Worm (Caenorhabditis elegans) whole organism, L2 larva: ENCODE data around the gene F08F8.11.
A peak's percentile ranks its signal among the peaks of the same experiment; 100 is the strongest.

Experiments used
- C34F6.9 ChIP-seq: fragments of 150-350 bp; optimal IDR thresholded peaks from 2 replicates; lab custom pipeline; 2014; ENCODE audit warnings: missing biosample characterization, missing genetic modification characterization
- F13H6.1 ChIP-seq: sonication (generic microtip); optimal IDR thresholded peaks from 2 replicates; lab custom pipeline; 2016; ENCODE audit warnings: missing genetic modification characterization, missing compliant biosample characterization
- R02D3.7 ChIP-seq: fragments of 150-350 bp; optimal IDR thresholded peaks from 2 replicates; lab custom pipeline; 2014; ENCODE audit warnings: missing biosample characterization, missing genetic modification characterization
- Y55F3AM.14 ChIP-seq: fragments of 200-800 bp; sonication (Bioruptor generic); optimal IDR thresholded peaks from 2 replicates; lab custom pipeline; 2018; ENCODE audit warnings: mild to moderate bottlenecking, missing genetic modification characterization, missing compliant biosample characterization
- ZK546.5 ChIP-seq: sonication (generic microtip); optimal IDR thresholded peaks from 2 replicates; lab custom pipeline; 2017; ENCODE audit warnings: missing biosample characterization, missing genetic modification characterization
- alr-1 ChIP-seq: fragments of 150-350 bp; optimal IDR thresholded peaks from 2 replicates; lab custom pipeline; 2014; ENCODE audit warnings: missing biosample characterization, missing genetic modification characterization
- ama-1 ChIP-seq: fragments of 150-350 bp; optimal IDR thresholded peaks from 2 replicates; lab custom pipeline; 2018; ENCODE audit warnings: inconsistent platforms
- blmp-1 ChIP-seq: sonication (generic microtip); optimal IDR thresholded peaks from 2 replicates; lab custom pipeline; 2017; ENCODE audit warnings: missing genetic modification characterization, mild to moderate bottlenecking, missing compliant biosample characterization, antibody characterized with exemption, moderate library complexity; ENCODE audit not compliant: insufficient read depth
- ceh-16 ChIP-seq: fragments of 150-350 bp; optimal IDR thresholded peaks from 2 replicates; lab custom pipeline; 2014; ENCODE audit warnings: missing biosample characterization, missing genetic modification characterization
- ceh-82 ChIP-seq: fragments of 150-350 bp; optimal IDR thresholded peaks from 2 replicates; lab custom pipeline; 2014; ENCODE audit warnings: missing biosample characterization, missing genetic modification characterization
- crh-2 ChIP-seq: sonication (generic microtip); optimal IDR thresholded peaks from 2 replicates; lab custom pipeline; 2017; ENCODE audit warnings: missing biosample characterization, missing genetic modification characterization
- dmd-4 ChIP-seq: sonication (generic microtip); optimal IDR thresholded peaks from 2 replicates; lab custom pipeline; 2017; ENCODE audit warnings: missing biosample characterization, missing genetic modification characterization
- egl-27 ChIP-seq: sonication (generic microtip); optimal IDR thresholded peaks from 3 replicates; lab custom pipeline; 2017; ENCODE audit warnings: missing biosample characterization, missing genetic modification reagents, missing genetic modification characterization
- elt-1 ChIP-seq: fragments of 150-350 bp; optimal IDR thresholded peaks from 2 replicates; lab custom pipeline; 2014; ENCODE audit warnings: missing biosample characterization, missing genetic modification characterization
- elt-3 ChIP-seq: sonication (generic microtip); optimal IDR thresholded peaks from 2 replicates; lab custom pipeline; 2017; ENCODE audit warnings: missing biosample characterization, missing genetic modification characterization
- fos-1 ChIP-seq: fragments of 150-350 bp; optimal IDR thresholded peaks from 2 replicates; lab custom pipeline; 2014; ENCODE audit warnings: missing biosample characterization, missing genetic modification characterization
- gmeb-1 ChIP-seq: fragments of 150-350 bp; optimal IDR thresholded peaks from 2 replicates; lab custom pipeline; 2014; ENCODE audit warnings: missing biosample characterization, missing genetic modification characterization
- lin-13 ChIP-seq: fragments of 150-350 bp; optimal IDR thresholded peaks from 2 replicates; lab custom pipeline; 2014; ENCODE audit warnings: missing biosample characterization, missing genetic modification reagents, missing genetic modification characterization
- lin-39 ChIP-seq: fragments of 150-350 bp; optimal IDR thresholded peaks from 2 replicates; lab custom pipeline; 2014; ENCODE audit warnings: missing biosample characterization, missing genetic modification reagents, missing genetic modification characterization
- lsy-2 ChIP-seq, 2 experiments: fragments of 150-350 bp in 1 of 2; sonication (generic microtip) in 1 of 2; optimal IDR thresholded peaks; 2 replicates each; lab custom pipeline; 2014 to 2017; ENCODE audit warnings: missing biosample characterization in 2 of 2, missing genetic modification characterization in 2 of 2
- mab-5 ChIP-seq: fragments of 150-350 bp; optimal IDR thresholded peaks from 2 replicates; lab custom pipeline; 2014; ENCODE audit warnings: missing biosample characterization, missing genetic modification characterization
- mbf-1 ChIP-seq: sonication (generic microtip); optimal IDR thresholded peaks from 2 replicates; lab custom pipeline; 2017; ENCODE audit warnings: missing biosample characterization, missing genetic modification characterization
- mdl-1 ChIP-seq, 2 experiments: fragments of 150-350 bp in 1 of 2; sonication (generic microtip) in 1 of 2; optimal IDR thresholded peaks; 2 replicates each; lab custom pipeline; 2017; ENCODE audit warnings: missing biosample characterization in 2 of 2, missing genetic modification characterization in 2 of 2
- nhr-10 ChIP-seq: sonication (generic microtip); optimal IDR thresholded peaks from 2 replicates; lab custom pipeline; 2017; ENCODE audit warnings: missing biosample characterization, missing genetic modification characterization
- nhr-12 ChIP-seq: fragments of 150-350 bp; optimal IDR thresholded peaks from 2 replicates; lab custom pipeline; 2014; ENCODE audit warnings: missing biosample characterization, missing genetic modification characterization
- nhr-129 ChIP-seq: fragments of 150-350 bp; optimal IDR thresholded peaks from 2 replicates; lab custom pipeline; 2014; ENCODE audit warnings: missing biosample characterization, missing genetic modification characterization
- nhr-21 ChIP-seq: fragments of 150-350 bp; optimal IDR thresholded peaks from 2 replicates; lab custom pipeline; 2014; ENCODE audit warnings: missing biosample characterization, missing genetic modification characterization
- nhr-23 ChIP-seq: fragments of 150-350 bp; optimal IDR thresholded peaks from 2 replicates; lab custom pipeline; 2014; ENCODE audit warnings: missing biosample characterization, missing genetic modification reagents, missing genetic modification characterization
- nhr-237 ChIP-seq: fragments of 150-350 bp; optimal IDR thresholded peaks from 2 replicates; lab custom pipeline; 2014; ENCODE audit warnings: missing biosample characterization, missing genetic modification characterization
- nhr-25 ChIP-seq: fragments of 150-350 bp; sonication (generic microtip); optimal IDR thresholded peaks from 3 replicates; lab custom pipeline; 2014; ENCODE audit warnings: missing biosample characterization, missing genetic modification characterization
- nhr-6 ChIP-seq: fragments of 150-350 bp; optimal IDR thresholded peaks from 2 replicates; lab custom pipeline; 2014; ENCODE audit warnings: missing biosample characterization, missing genetic modification characterization
- nhr-77 ChIP-seq: fragments of 150-350 bp; optimal IDR thresholded peaks from 2 replicates; lab custom pipeline; 2014; ENCODE audit warnings: missing biosample characterization, missing genetic modification characterization
- peb-1 ChIP-seq: fragments of 150-350 bp; optimal IDR thresholded peaks from 2 replicates; lab custom pipeline; 2014; ENCODE audit warnings: missing biosample characterization, missing genetic modification characterization
- skn-1 ChIP-seq: sonication (generic microtip); optimal IDR thresholded peaks from 2 replicates; lab custom pipeline; 2017; ENCODE audit warnings: missing biosample characterization, missing genetic modification characterization
- sma-3 ChIP-seq: sonication (generic microtip); optimal IDR thresholded peaks from 2 replicates; lab custom pipeline; 2016; ENCODE audit warnings: missing genetic modification reagents, missing genetic modification characterization, missing compliant biosample characterization
- sma-9 ChIP-seq, 2 experiments: fragments of 150-350 bp in 1 of 2; sonication (generic microtip) in 1 of 2; optimal IDR thresholded peaks; 2 replicates each; lab custom pipeline; 2014 to 2016; ENCODE audit warnings: missing genetic modification characterization in 2 of 2, mild to moderate bottlenecking in 1 of 2, missing biosample characterization in 1 of 2, missing compliant biosample characterization in 1 of 2, missing genetic modification reagents in 1 of 2, moderate library complexity in 1 of 2
- unc-39 ChIP-seq: fragments of 150-350 bp; optimal IDR thresholded peaks from 2 replicates; lab custom pipeline; 2014; ENCODE audit warnings: missing biosample characterization, missing genetic modification characterization
- unc-55 ChIP-seq: fragments of 150-350 bp; sonication (generic microtip); optimal IDR thresholded peaks from 3 replicates; lab custom pipeline; 2014; ENCODE audit warnings: missing biosample characterization, missing genetic modification reagents, missing genetic modification characterization
- unc-62 ChIP-seq: fragments of 150-350 bp; optimal IDR thresholded peaks from 2 replicates; lab custom pipeline; 2014; ENCODE audit warnings: missing biosample characterization, missing genetic modification reagents, missing genetic modification characterization
- zag-1 ChIP-seq: fragments of 150-350 bp; optimal IDR thresholded peaks from 2 replicates; lab custom pipeline; 2014; ENCODE audit warnings: missing biosample characterization, missing genetic modification characterization
- ztf-11 ChIP-seq: sonication (generic microtip); optimal IDR thresholded peaks from 2 replicates; lab custom pipeline; 2017; ENCODE audit warnings: missing biosample characterization, missing genetic modification characterization
- ztf-4 ChIP-seq: fragments of 150-350 bp; optimal IDR thresholded peaks from 2 replicates; lab custom pipeline; 2014; ENCODE audit warnings: missing biosample characterization, missing genetic modification characterization

F08F8.11 gene

DNA sequence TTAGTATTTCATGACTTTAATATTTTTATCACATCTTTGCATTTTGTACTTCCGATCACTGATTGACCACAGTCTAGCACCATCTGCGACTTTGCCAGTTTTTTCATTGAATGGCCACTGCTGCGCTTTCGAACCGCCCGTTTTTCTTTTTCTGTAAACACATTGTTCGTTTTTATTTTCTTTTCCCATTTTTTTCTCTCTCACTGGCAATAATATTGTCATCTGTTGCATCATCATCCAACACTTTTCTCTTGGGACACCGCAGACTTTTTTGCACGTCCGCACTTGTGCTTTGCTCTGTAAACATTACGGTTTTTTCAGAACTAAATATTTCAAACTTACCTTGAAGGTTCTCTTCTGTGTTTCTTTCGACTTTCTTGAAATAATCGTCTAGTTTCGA is 7.1 kb upstream of the F08F8.11 start:
- no peak for TF ChIP-seq F13H6.1 (tag; lab: Kevin White, UChicago)
- TF ChIP-seq gmeb-1 (tag; lab: Kevin White, UChicago): no peak
- TF ChIP-seq nhr-129 (tag; lab: Kevin White, UChicago): peak; percentile 96
- no peak for TF ChIP-seq elt-3 (tag; lab: Kevin White, UChicago)

DNA sequence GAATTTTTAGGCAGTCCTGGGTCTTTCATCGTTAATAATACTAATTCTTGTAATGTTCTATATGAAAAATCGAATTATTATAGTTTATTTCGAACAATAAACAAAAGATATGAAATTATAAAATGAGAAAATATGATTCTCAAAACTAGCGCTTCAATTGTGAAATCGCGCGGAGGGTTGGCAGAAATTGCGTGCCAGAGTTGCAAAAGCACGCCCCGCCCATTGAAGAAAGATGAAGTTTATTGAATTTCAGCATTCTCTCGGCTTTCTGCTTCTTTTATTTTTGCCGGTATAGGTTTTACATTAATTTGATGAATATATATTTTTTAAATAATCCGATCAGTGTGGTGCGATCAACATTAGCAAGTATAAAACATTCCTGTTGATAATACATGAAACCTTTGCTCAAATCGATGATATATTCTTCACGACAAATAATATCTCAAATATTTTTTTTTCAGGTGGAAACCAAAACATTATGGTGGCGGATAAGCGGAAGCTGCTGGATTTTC is 6.6 kb upstream of the F08F8.11 start, which contains the start of the genes eco-1 and hmgr-1:
Gene eco-1 (minus strand): TSS at position 59 of the 512 bp plus-strand sequence.
Gene hmgr-1 (plus strand): TSS at position 462 of the 512 bp plus-strand sequence.
- TF ChIP-seq ama-1: no peak
- peak; percentile 70 for TF ChIP-seq gmeb-1 (tag; lab: Kevin White, UChicago)
- TF ChIP-seq C34F6.9 (tag; lab: Kevin White, UChicago): peak; percentile 46
- no peak for TF ChIP-seq dmd-4 (tag; lab: Kevin White, UChicago)
- peak; percentile 54 for TF ChIP-seq sma-9 (GFP tag; optimal IDR thresholded peaks at IDR 0.05; lab: Kevin White, UChicago)
- TF ChIP-seq sma-9 (tag; optimal IDR thresholded peaks at IDR 0.05; lab: Kevin White, UChicago): no peak
- peak; percentile 31 to 64 for TF ChIP-seq lsy-2 (tag; optimal IDR thresholded peaks at IDR 0.05; lab: Kevin White, UChicago)
- peak; percentile 60 for TF ChIP-seq unc-55

DNA sequence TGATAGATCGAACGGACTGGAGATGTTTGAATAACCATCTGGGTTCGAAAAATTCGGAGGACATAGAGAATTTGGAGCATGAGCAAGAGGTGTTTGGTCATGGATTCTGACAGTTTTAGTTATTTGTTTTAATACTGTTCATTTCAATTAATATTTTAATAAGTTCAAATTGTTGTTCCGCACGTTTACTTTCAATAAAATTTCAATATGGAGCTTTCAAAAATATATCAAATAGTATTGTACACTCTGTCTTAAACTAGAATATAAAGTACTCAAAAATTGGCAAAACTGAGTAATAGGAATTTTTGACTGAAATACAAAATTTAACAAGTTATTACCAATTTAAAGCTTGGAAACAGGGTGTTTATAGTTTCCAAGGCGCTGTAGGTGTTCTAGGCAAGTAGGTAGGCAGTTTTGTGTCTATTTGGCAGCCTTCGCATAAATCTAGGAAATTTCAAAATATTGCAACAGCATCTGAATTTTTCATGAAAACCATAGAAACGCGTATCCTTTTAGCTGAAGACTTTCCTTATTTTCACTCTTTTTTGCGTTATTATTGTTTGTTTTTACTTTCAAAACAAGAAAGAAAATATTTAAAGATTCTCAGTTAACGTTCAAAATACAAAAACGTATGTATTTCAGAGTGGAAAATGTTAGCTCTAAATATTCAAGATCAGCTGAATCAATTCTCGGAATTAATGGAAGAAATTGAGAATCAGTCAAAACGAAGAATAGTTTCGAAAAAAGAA is 1.5 kb downstream of the F08F8.11 start, which contains the start of the genes T20B12.5 and T20B12.4:
Gene T20B12.5 (minus strand): TSS at position 101 of the 749 bp plus-strand sequence.
Gene T20B12.4 (plus strand): TSS at position 699 of the 749 bp plus-strand sequence.
- TF ChIP-seq zag-1 (tag; lab: Kevin White, UChicago) (no peak), lin-39 (no peak), nhr-25 (tag; lab: Kevin White, UChicago) (no peak), alr-1 (tag; lab: Kevin White, UChicago) (no peak), Y55F3AM.14 (no peak), unc-62 (GFP tag; lab: Kevin White, UChicago) (no peak), sma-9 (GFP tag; optimal IDR thresholded peaks at IDR 0.05; lab: Kevin White, UChicago) (no peak), sma-9 (tag; optimal IDR thresholded peaks at IDR 0.05; lab: Kevin White, UChicago) (no peak), ztf-11 (tag; lab: Kevin White, UChicago) (no peak), R02D3.7 (tag; lab: Kevin White, UChicago) (no peak), C34F6.9 (tag; lab: Kevin White, UChicago) (no peak)

DNA sequence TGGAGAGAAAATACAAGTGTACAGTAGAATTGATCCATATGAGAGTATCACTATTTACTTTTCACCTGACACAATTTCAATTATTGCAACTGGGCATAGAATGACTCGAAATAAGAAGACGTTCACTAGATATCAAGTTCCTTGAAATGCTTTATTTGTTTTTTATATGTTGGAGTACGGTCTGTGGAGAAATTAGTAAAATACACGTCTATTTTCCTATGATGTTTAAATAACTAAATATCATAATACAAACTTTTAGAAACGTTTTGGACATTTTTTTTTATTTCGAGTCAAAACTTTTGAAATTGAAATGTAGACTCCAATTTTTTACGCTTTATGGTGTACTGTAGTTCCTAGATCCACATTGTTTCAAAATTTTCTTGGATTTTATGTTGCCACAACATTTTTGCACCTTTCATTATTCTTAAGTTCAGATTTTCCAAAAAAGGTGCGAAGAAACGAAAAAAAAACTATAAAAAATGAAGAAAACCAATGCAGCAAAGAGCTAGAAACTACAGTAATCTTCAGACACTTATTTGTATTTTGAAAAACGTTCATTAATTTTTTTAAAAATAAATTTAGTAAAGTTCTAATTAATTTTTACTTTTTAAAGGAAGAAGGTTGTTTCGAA is 3.8 kb downstream of the F08F8.11 start:
- no peak for TF ChIP-seq fos-1
- no peak for TF ChIP-seq nhr-237
- TF ChIP-seq egl-27: no peak
- TF ChIP-seq mbf-1 (tag; lab: Kevin White, UChicago): no peak
- TF ChIP-seq nhr-23 (tag; lab: Kevin White, UChicago): no peak
- peak; percentile 43 for TF ChIP-seq sma-3 (GFP tag; lab: Kevin White, UChicago)
- no peak for TF ChIP-seq nhr-10 (tag; lab: Kevin White, UChicago)
- TF ChIP-seq nhr-77 (tag; lab: Kevin White, UChicago): no peak
- no peak for TF ChIP-seq ceh-16 (tag; lab: Kevin White, UChicago)
- peak; percentile 14 for TF ChIP-seq ama-1
- peak; percentile 42 for TF ChIP-seq ztf-4
- TF ChIP-seq sma-9 (GFP tag; optimal IDR thresholded peaks at IDR 0.05; lab: Kevin White, UChicago): no peak
- TF ChIP-seq sma-9 (tag; optimal IDR thresholded peaks at IDR 0.05; lab: Kevin White, UChicago): no peak
- no peak for TF ChIP-seq elt-1
- TF ChIP-seq mdl-1 (tag; optimal IDR thresholded peaks at IDR 0.05; lab: Kevin White, UChicago): no peak
- TF ChIP-seq elt-3 (tag; lab: Kevin White, UChicago): no peak
- no peak for TF ChIP-seq ZK546.5 (tag; lab: Kevin White, UChicago)
- no peak for TF ChIP-seq nhr-6 (tag; lab: Kevin White, UChicago)
- TF ChIP-seq ceh-82 (tag; lab: Kevin White, UChicago): no peak
- no peak for TF ChIP-seq crh-2 (tag; lab: Kevin White, UChicago)
- peak; percentile 71 for TF ChIP-seq nhr-25 (tag; lab: Kevin White, UChicago)
- TF ChIP-seq ztf-11 (tag; lab: Kevin White, UChicago): no peak
- peak; percentile 35 for TF ChIP-seq blmp-1
- TF ChIP-seq unc-55: no peak
- no peak for TF ChIP-seq nhr-12
- no peak for TF ChIP-seq peb-1
- no peak for TF ChIP-seq unc-39 (tag; lab: Kevin White, UChicago)
- TF ChIP-seq mab-5 (tag; lab: Kevin White, UChicago): no peak
- no peak for TF ChIP-seq skn-1 (tag; lab: Kevin White, UChicago)
- TF ChIP-seq alr-1 (tag; lab: Kevin White, UChicago): no peak
- TF ChIP-seq nhr-21: peak; percentile 10
- peak; percentile 15 for TF ChIP-seq Y55F3AM.14
- no peak for TF ChIP-seq zag-1 (tag; lab: Kevin White, UChicago)
- TF ChIP-seq lsy-2 (tag; optimal IDR thresholded peaks at IDR 0.05; lab: Kevin White, UChicago): peak in 1 of 2 experiments; percentile 53
- no peak for TF ChIP-seq C34F6.9 (tag; lab: Kevin White, UChicago)
- TF ChIP-seq lin-13 (GFP tag; lab: Kevin White, UChicago): peak; percentile 2
- TF ChIP-seq dmd-4 (tag; lab: Kevin White, UChicago): no peak
